Fruit fly (Drosophila melanogaster) whole organism, embryonic: ENCODE measurements around the gene Seipin.

ENCODE experiments used
- Atf-2 ChIP-seq: fragments of 200-800 bp; sonication (Bioruptor generic); optimal IDR thresholded peaks from 2 replicates; lab custom pipeline; 2016; ENCODE audit warnings: missing biosample characterization, missing genetic modification characterization
- Atf6 ChIP-seq: fragments of 200-800 bp; sonication (Bioruptor generic); IDR thresholded peaks from 2 replicates; pipeline ENCODE4 v1.3.6; 2022; ENCODE audit warnings: missing biosample characterization, missing genetic modification characterization
- CG10267 ChIP-seq: fragments of 200-800 bp; sonication (Bioruptor generic); optimal IDR thresholded peaks from 2 replicates; lab custom pipeline; 2018; ENCODE audit warnings: missing biosample characterization, mild to moderate bottlenecking, missing genetic modification characterization, moderate library complexity
- CG11504 ChIP-seq: fragments of 200-800 bp; sonication (Bioruptor generic); optimal IDR thresholded peaks from 3 replicates; lab custom pipeline; 2019; ENCODE audit warnings: missing biosample characterization, mild to moderate bottlenecking, missing genetic modification characterization, moderate library complexity
- CG11560 ChIP-seq: fragments of 200-800 bp; sonication (Bioruptor generic); IDR thresholded peaks from 3 replicates; pipeline ENCODE4 v1.3.6; 2022; ENCODE audit warnings: missing biosample characterization, missing genetic modification characterization
- CG11696 ChIP-seq: fragments of 200-800 bp; sonication (Bioruptor generic); IDR thresholded peaks from 2 replicates; pipeline ENCODE4 v1.3.6; 2022; ENCODE audit warnings: missing biosample characterization, missing genetic modification characterization
- CG11723 ChIP-seq: fragments of 200-800 bp; sonication (Bioruptor generic); optimal IDR thresholded peaks from 2 replicates; lab custom pipeline; 2017; ENCODE audit warnings: missing biosample characterization, mild to moderate bottlenecking, missing genetic modification characterization
- CG13123 ChIP-seq: fragments of 200-800 bp; sonication (Bioruptor generic); optimal IDR thresholded peaks from 2 replicates; lab custom pipeline; 2016; ENCODE audit warnings: missing biosample characterization, missing genetic modification characterization
- CG15073 ChIP-seq: fragments of 200-800 bp; sonication (Bioruptor generic); optimal IDR thresholded peaks from 2 replicates; lab custom pipeline; 2016; ENCODE audit warnings: missing biosample characterization, missing genetic modification characterization
- CG1647 ChIP-seq: fragments of 200-800 bp; sonication (Bioruptor generic); optimal IDR thresholded peaks from 3 replicates; lab custom pipeline; 2016; ENCODE audit warnings: missing biosample characterization, missing genetic modification characterization
- CG16813 ChIP-seq: fragments of 200-800 bp; sonication (Bioruptor generic); IDR thresholded peaks from 3 replicates; pipeline ENCODE4 v1.3.6; 2022; ENCODE audit warnings: missing biosample characterization, missing genetic modification characterization; ENCODE audit not compliant: partially characterized antibody
- CG17612 ChIP-seq: fragments of 200-800 bp; sonication (Bioruptor generic); IDR thresholded peaks from 2 replicates; pipeline ENCODE4 v1.3.6; 2022; ENCODE audit warnings: missing biosample characterization, missing genetic modification characterization
- CG1792 ChIP-seq: fragments of 200-800 bp; sonication (Bioruptor generic); optimal IDR thresholded peaks from 2 replicates; lab custom pipeline; 2016; ENCODE audit warnings: missing biosample characterization, missing genetic modification characterization
- CG18599 ChIP-seq: fragments of 200-800 bp; sonication (Bioruptor generic); optimal IDR thresholded peaks from 3 replicates; lab custom pipeline; 2017; ENCODE audit warnings: missing biosample characterization, missing genetic modification characterization, mild to moderate bottlenecking, moderate library complexity, missing genetic modification reagents
- CG32532 ChIP-seq: fragments of 200-800 bp; sonication (Bioruptor generic); IDR thresholded peaks from 2 replicates; pipeline ENCODE4 v1.3.6; 2022; ENCODE audit warnings: missing biosample characterization, missing genetic modification characterization
- CG3407 ChIP-seq: fragments of 200-800 bp; sonication (Bioruptor generic); optimal IDR thresholded peaks from 2 replicates; lab custom pipeline; 2018; ENCODE audit warnings: missing biosample characterization, mild to moderate bottlenecking, missing genetic modification characterization
- CG34224 ChIP-seq: fragments of 200-800 bp; sonication (Bioruptor generic); IDR thresholded peaks from 3 replicates; pipeline ENCODE4 v1.3.6; 2022; ENCODE audit warnings: missing biosample characterization, missing genetic modification characterization; ENCODE audit not compliant: partially characterized antibody
- CG3726 ChIP-seq: fragments of 200-800 bp; sonication (Bioruptor generic); IDR thresholded peaks from 3 replicates; pipeline ENCODE4, ENCODE4 v1.3.6; 2022; ENCODE audit warnings: missing biosample characterization, missing genetic modification characterization
- CG6175 ChIP-seq: fragments of 200-800 bp; sonication (Bioruptor generic); IDR thresholded peaks from 3 replicates; pipeline ENCODE4 v1.3.6; 2022; ENCODE audit warnings: missing biosample characterization, missing genetic modification characterization
- CG6791 ChIP-seq: fragments of 200-800 bp; sonication (Bioruptor generic); IDR thresholded peaks from 3 replicates; pipeline ENCODE4 v1.3.6; 2022; ENCODE audit warnings: missing biosample characterization, missing genetic modification characterization; ENCODE audit not compliant: partially characterized antibody
- CG6854 ChIP-seq: fragments of 200-800 bp; sonication (Bioruptor generic); optimal IDR thresholded peaks from 3 replicates; lab custom pipeline; 2017; ENCODE audit warnings: missing biosample characterization, mild to moderate bottlenecking, missing genetic modification characterization
- CG7357 ChIP-seq: fragments of 200-800 bp; sonication (Bioruptor generic); IDR thresholded peaks from 3 replicates; pipeline ENCODE4 v1.3.6; 2022; ENCODE audit warnings: missing biosample characterization, missing genetic modification characterization
- CG7963 ChIP-seq: fragments of 200-800 bp; sonication (Bioruptor generic); IDR thresholded peaks from 3 replicates; pipeline ENCODE4 v1.3.6; 2022; ENCODE audit warnings: missing biosample characterization, missing genetic modification characterization; ENCODE audit not compliant: partially characterized antibody
- CG8944 ChIP-seq: fragments of 200-800 bp; sonication (Bioruptor generic); optimal IDR thresholded peaks from 3 replicates; lab custom pipeline; 2016; ENCODE audit warnings: missing biosample characterization, missing genetic modification characterization
- CG9876 ChIP-seq: fragments of 200-800 bp; sonication (Bioruptor generic); optimal IDR thresholded peaks from 2 replicates; lab custom pipeline; 2016; ENCODE audit warnings: missing biosample characterization, missing genetic modification characterization
- Chrac-16 ChIP-seq: fragments of 200-800 bp; sonication (Bioruptor generic); optimal IDR thresholded peaks from 3 replicates; lab custom pipeline; 2016; ENCODE audit warnings: missing biosample characterization, missing genetic modification characterization
- Dad ChIP-seq: fragments of 200-800 bp; sonication (Bioruptor generic); optimal IDR thresholded peaks from 3 replicates; lab custom pipeline; 2016; ENCODE audit warnings: missing biosample characterization, missing genetic modification characterization
- Dfd ChIP-seq, 2 experiments: fragments of >200 bp; optimal IDR thresholded peaks; 2 replicates each; lab custom pipeline; 2017; ENCODE audit warnings: missing biosample characterization in 2 of 2, missing genetic modification characterization in 2 of 2
- Dip2 ChIP-seq: fragments of 200-800 bp; sonication (Bioruptor generic); IDR thresholded peaks from 2 replicates; pipeline ENCODE4 v1.3.6; 2022; ENCODE audit warnings: missing biosample characterization, missing genetic modification characterization
- GATAe ChIP-seq: fragments of 200-800 bp; sonication (Bioruptor generic); conservative IDR thresholded peaks from 2 replicates; pipeline ENCODE4 v1.3.6; 2022; ENCODE audit warnings: missing biosample characterization, missing genetic modification characterization
- H15 ChIP-seq: fragments of 200-800 bp; sonication (Bioruptor generic); IDR thresholded peaks from 3 replicates; pipeline ENCODE4 v1.3.6; 2022; ENCODE audit warnings: missing biosample characterization, missing genetic modification characterization
- Hmr ChIP-seq: fragments of 200-800 bp; sonication (Bioruptor generic); optimal IDR thresholded peaks from 3 replicates; lab custom pipeline; 2017; ENCODE audit warnings: mild to moderate bottlenecking, missing biosample characterization, missing genetic modification reagents, missing genetic modification characterization
- Med ChIP-seq: fragments of 200-800 bp; sonication (Bioruptor generic); peaks from one replicate; lab custom pipeline; 2016; ENCODE audit warnings: missing biosample characterization, missing genetic modification characterization, mild to moderate bottlenecking, inconsistent platforms, moderate library complexity
- Meics ChIP-seq: fragments of 200-800 bp; sonication (Bioruptor generic); optimal IDR thresholded peaks from 2 replicates; lab custom pipeline; 2017; ENCODE audit warnings: missing biosample characterization, mild to moderate bottlenecking, missing genetic modification characterization
- Poxn ChIP-seq: fragments of 200-800 bp; sonication (Bioruptor generic); IDR thresholded peaks from 2 replicates; pipeline ENCODE4 v1.3.6; 2022; ENCODE audit warnings: missing biosample characterization, missing genetic modification characterization
- ac ChIP-seq: fragments of 200-800 bp; sonication (Bioruptor generic); optimal IDR thresholded peaks from 3 replicates; lab custom pipeline; 2017; ENCODE audit warnings: missing biosample characterization, mild to moderate bottlenecking, missing genetic modification characterization
- amos ChIP-seq: fragments of 200-800 bp; sonication (Bioruptor generic); IDR thresholded peaks from 2 replicates; pipeline ENCODE4 v1.3.6; 2022; ENCODE audit warnings: missing biosample characterization, missing genetic modification characterization; ENCODE audit not compliant: partially characterized antibody
- ase ChIP-seq: fragments of 200-800 bp; sonication (Bioruptor generic); IDR thresholded peaks from 3 replicates; pipeline ENCODE4 v1.3.6; 2022; ENCODE audit warnings: missing biosample characterization, missing genetic modification characterization
- cg ChIP-seq: fragments of 200-800 bp; sonication (Bioruptor generic); optimal IDR thresholded peaks from 3 replicates; lab custom pipeline; 2019; ENCODE audit warnings: missing biosample characterization, mild to moderate bottlenecking, missing genetic modification characterization, moderate library complexity
- danr ChIP-seq: fragments of 200-800 bp; sonication (Bioruptor generic); IDR thresholded peaks from 2 replicates; pipeline ENCODE4 v1.3.6; 2022; ENCODE audit warnings: missing biosample characterization, missing genetic modification characterization
- fd102C ChIP-seq: fragments of 200-800 bp; sonication (Bioruptor generic); optimal IDR thresholded peaks from 2 replicates; lab custom pipeline; 2018; ENCODE audit warnings: missing biosample characterization, mild to moderate bottlenecking, missing genetic modification characterization, moderate library complexity
- gfzf ChIP-seq: fragments of 200-800 bp; sonication (Bioruptor generic); optimal IDR thresholded peaks from 2 replicates; lab custom pipeline; 2016; ENCODE audit warnings: missing biosample characterization, mild to moderate bottlenecking, missing genetic modification characterization, moderate library complexity
- ham ChIP-seq: fragments of 200-800 bp; sonication (Bioruptor generic); IDR thresholded peaks from 2 replicates; pipeline ENCODE4 v1.3.6; 2022; ENCODE audit warnings: missing biosample characterization, missing genetic modification characterization
- klu ChIP-seq: fragments of 200-800 bp; sonication (Bioruptor generic); IDR thresholded peaks from 2 replicates; pipeline ENCODE4 v1.3.6; 2022; ENCODE audit warnings: missing biosample characterization, missing genetic modification characterization
- lmd ChIP-seq: fragments of 200-800 bp; sonication (Bioruptor generic); IDR thresholded peaks from 2 replicates; pipeline ENCODE4 v1.3.6; 2022; ENCODE audit warnings: missing biosample characterization, missing genetic modification characterization
- seq ChIP-seq: fragments of 200-800 bp; sonication (Bioruptor generic); IDR thresholded peaks from 2 replicates; pipeline ENCODE4 v1.3.6; 2022; ENCODE audit warnings: missing biosample characterization, missing genetic modification characterization
- unpg ChIP-seq: fragments of 200-800 bp; sonication (Bioruptor generic); optimal IDR thresholded peaks from 3 replicates; lab custom pipeline; 2018; ENCODE audit warnings: missing biosample characterization, mild to moderate bottlenecking, missing genetic modification characterization, moderate library complexity
- usp ChIP-seq: fragments of >200 bp; optimal IDR thresholded peaks from 2 replicates; lab custom pipeline; 2017; ENCODE audit warnings: missing biosample characterization, missing genetic modification characterization
- wdn ChIP-seq: fragments of 200-800 bp; sonication (Bioruptor generic); IDR thresholded peaks from 2 replicates; pipeline ENCODE4 v1.3.6; 2022; ENCODE audit warnings: missing biosample characterization, missing genetic modification characterization
- zf30C ChIP-seq: fragments of 200-800 bp; sonication (Bioruptor generic); optimal IDR thresholded peaks from 3 replicates; lab custom pipeline; 2018; ENCODE audit warnings: missing biosample characterization, mild to moderate bottlenecking, missing genetic modification characterization

The Seipin gene

DNA sequence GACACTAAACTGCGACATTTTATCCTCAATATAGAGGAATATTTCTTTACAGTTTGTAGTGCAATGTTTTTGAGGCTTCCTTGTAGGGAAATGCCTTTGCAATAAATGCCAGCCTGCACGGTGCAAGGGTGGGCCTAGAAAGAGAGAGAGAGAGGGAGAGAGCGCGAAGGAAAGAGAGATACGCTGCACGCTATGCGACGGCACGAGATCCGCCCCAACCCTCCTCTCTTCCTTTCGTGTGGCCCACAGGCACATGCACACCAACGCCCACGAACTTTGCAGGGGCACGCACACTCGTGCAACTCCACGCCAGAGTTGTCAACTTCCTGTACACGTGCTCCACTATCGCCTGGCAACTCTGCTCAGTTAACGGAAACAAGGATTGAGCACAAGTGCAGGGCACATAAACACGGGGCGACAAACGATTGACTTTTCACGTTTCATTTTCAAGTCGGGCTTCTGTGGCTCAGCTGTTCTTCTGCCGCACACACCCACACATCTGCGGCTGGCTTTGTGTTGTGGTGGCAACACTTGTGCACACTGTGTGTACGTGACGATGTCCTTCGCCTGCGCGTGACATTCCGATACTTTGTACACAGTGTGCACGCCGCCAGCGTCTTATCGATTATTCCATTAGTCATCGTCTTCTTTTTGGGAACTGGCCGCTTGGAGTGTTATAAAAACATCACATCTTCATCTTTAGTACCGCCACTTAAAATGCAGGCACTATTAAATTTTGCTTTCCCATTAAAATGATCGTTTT lies 16.5 kb downstream of the Seipin start (continued):
- no peak for TF ChIP-seq unpg (GFP tag; lab: Kevin White, UChicago)
- no peak for TF ChIP-seq CG9876 (GFP tag; lab: Kevin White, UChicago)
- no peak for TF ChIP-seq CG15073
- TF ChIP-seq Atf-2, result no peak
- TF ChIP-seq CG1792 (GFP tag; lab: Kevin White, UChicago), result no peak
- no peak for TF ChIP-seq Dad (GFP tag; lab: Kevin White, UChicago)
- no peak for TF ChIP-seq Meics (GFP tag; lab: Kevin White, UChicago)
- no peak for TF ChIP-seq CG1647 (GFP tag; lab: Kevin White, UChicago)
- TF ChIP-seq gfzf (GFP tag; lab: Kevin White, UChicago), result no peak
- no peak for TF ChIP-seq Hmr (GFP tag; lab: Kevin White, UChicago)
- TF ChIP-seq CG16813, result peak; percentile 35; the same call in 2 of the 3 replicates
- TF ChIP-seq Atf6, result no peak
- TF ChIP-seq klu, result no peak
- TF ChIP-seq CG7357, result no peak
- no peak for TF ChIP-seq CG3407 (GFP tag; lab: Kevin White, UChicago)
- TF ChIP-seq CG34224 (GFP tag; lab: Robert Waterston, UW), result no peak
- no peak for TF ChIP-seq CG11504 (tag; lab: Kevin White, UChicago)
- TF ChIP-seq seq (GFP tag; lab: Robert Waterston, UW), result peak; percentile 18; the same call in 1 of the 2 replicates
- no peak for TF ChIP-seq CG8944
- TF ChIP-seq Chrac-16 (GFP tag; lab: Kevin White, UChicago), result no peak
- no peak for TF ChIP-seq Dfd (GFP tag; optimal IDR thresholded peaks at IDR 0.05; lab: Kevin White, UChicago)
- TF ChIP-seq GATAe, result no peak
- no peak for TF ChIP-seq ham (GFP tag; lab: Robert Waterston, UW)
- TF ChIP-seq Poxn (GFP tag; lab: Robert Waterston, UW), result no peak
- no peak for TF ChIP-seq CG6175 (GFP tag; lab: Robert Waterston, UW)
- no peak for TF ChIP-seq usp (GFP tag; lab: Kevin White, UChicago)
- TF ChIP-seq danr, result no peak
- TF ChIP-seq Dip2 (GFP tag; lab: Robert Waterston, UW), result no peak
- no peak for TF ChIP-seq wdn
- TF ChIP-seq CG11696 (GFP tag; lab: Robert Waterston, UW), result no peak
- no peak for TF ChIP-seq ac (GFP tag; lab: Kevin White, UChicago)
- no peak for TF ChIP-seq CG17612 (GFP tag; lab: Robert Waterston, UW)
- peak; percentile 18 for TF ChIP-seq CG18599
- no peak for TF ChIP-seq CG11560 (tag; lab: Robert Waterston, UW)
- peak; percentile 45 for TF ChIP-seq Med (GFP tag; lab: Kevin White, UChicago)
- no peak for TF ChIP-seq CG11723 (GFP tag; lab: Kevin White, UChicago)
- no peak for TF ChIP-seq fd102C (GFP tag; lab: Kevin White, UChicago)
- TF ChIP-seq zf30C (GFP tag; lab: Kevin White, UChicago), result no peak
- peak; percentile 51 for TF ChIP-seq cg (GFP tag; lab: Kevin White, UChicago)
- TF ChIP-seq CG6791 (GFP tag; lab: Robert Waterston, UW), result 0 out of 3 replicates have a peak, but pooled peaks have one; percentile 46
- no peak for TF ChIP-seq CG6854 (GFP tag; lab: Kevin White, UChicago)
- no peak for TF ChIP-seq CG10267 (tag; lab: Kevin White, UChicago)
- TF ChIP-seq CG32532 (GFP tag; lab: Robert Waterston, UW), result no peak; the same call in 1 of the 2 replicates
- no peak for TF ChIP-seq CG7963
- TF ChIP-seq CG3726 (GFP tag; lab: Robert Waterston, UW), result no peak
- no peak for TF ChIP-seq ase (GFP tag; lab: Robert Waterston, UW)
- TF ChIP-seq amos (GFP tag; lab: Robert Waterston, UW), result peak; percentile 57
- TF ChIP-seq CG13123 (GFP tag; lab: Kevin White, UChicago), result no peak
- TF ChIP-seq lmd, result no peak
- no peak for TF ChIP-seq H15 (GFP tag; lab: Robert Waterston, UW)
